Fruit fly (Drosophila melanogaster): ENCODE results near the gene Sk2.

- TF ChIP-seq Crg-1 (GFP tag; optimal IDR thresholded peaks at IDR 0.05) (no peak), kay (GFP tag; ENCODE audit: borderline replicate concordance) (no peak), CG1620 (GFP tag; optimal IDR thresholded peaks at IDR 0.05) (no peak), pad (GFP tag; optimal IDR thresholded peaks at IDR 0.05) (no peak)
Observed at dm6 chr3L:3097598-3097880, 50.7 kb downstream of the Sk2 start.

Measured in whole organism, adult.